Fruit fly (Drosophila melanogaster) S2 (cell line): Measurements from ENCODE around the gene CG14668.

Experiments used
- CG8478 ChIP-seq: fragments of >200 bp; optimal IDR thresholded peaks from 2 replicates; lab custom pipeline; 2018
- CTCF ChIP-seq, 2 experiments: fragments of >200 bp; optimal IDR thresholded peaks; 2 replicates each; lab custom pipeline; 2018

dm6 chr3R:5399096-5399495 lies 11.6 kb upstream of the CG14668 start, which contains the start of gene Or83a:
- TF ChIP-seq CG8478 (lab: Kevin White, UChicago), result no peak
- TF ChIP-seq CTCF (optimal IDR thresholded peaks at IDR 0.05; lab: Kevin White, UChicago), result no peak
